Worm (Caenorhabditis elegans): Measurements from ENCODE around the gene F36H5.8.

ce11 chrII:1756582-1756981, 6.1 kb upstream of the F36H5.8 start, which contains the start of gene fbxb-53:
- no peak for TF ChIP-seq cog-1 (tag; optimal IDR thresholded peaks at IDR 0.05)
- no peak for TF ChIP-seq flt-1 (GFP tag; IDR thresholded peaks at IDR 0.05)

Measured in whole organism, midembryonic.